Worm (Caenorhabditis elegans): ENCODE results near the gene Y54F10AM.8.

ce11 chrIII:2477303-2477702, 30.5 kb downstream of the Y54F10AM.8 start:
- TF ChIP-seq K09A11.1 (tag; optimal IDR thresholded peaks at IDR 0.05; ENCODE audit: insufficient read depth) (no peak), unc-86 (tag; optimal IDR thresholded peaks at IDR 0.05) (no peak), pax-1 (tag; optimal IDR thresholded peaks at IDR 0.05) (no peak), pag-3 (tag; optimal IDR thresholded peaks at IDR 0.05; ENCODE audit: borderline replicate concordance) (no peak), ets-4 (tag; optimal IDR thresholded peaks at IDR 0.05) (no peak), mec-3 (tag; optimal IDR thresholded peaks at IDR 0.05; ENCODE audit: borderline replicate concordance) (no peak), nhr-11 (tag; optimal IDR thresholded peaks at IDR 0.05) (no peak), madf-2 (tag; optimal IDR thresholded peaks at IDR 0.05) (no peak), sox-4 (tag; optimal IDR thresholded peaks at IDR 0.05) (no peak), ceh-6 (GFP tag; optimal IDR thresholded peaks at IDR 0.05) (no peak)

Measured in whole organism, late embryonic.